Worm (Caenorhabditis elegans): Measurements from ENCODE around the gene F56D5.9.

- TF ChIP-seq ceh-9 (tag; optimal IDR thresholded peaks at IDR 0.05) (no peak), nhr-23 (tag; optimal IDR thresholded peaks at IDR 0.05) (no peak), fos-1 (tag; optimal IDR thresholded peaks at IDR 0.05) (no peak), nhr-11 (tag; optimal IDR thresholded peaks at IDR 0.05) (no peak), sea-2 (GFP tag; optimal IDR thresholded peaks at IDR 0.05) (no peak), nhr-77 (tag; optimal IDR thresholded peaks at IDR 0.05) (no peak), unc-62 (GFP tag; optimal IDR thresholded peaks at IDR 0.05) (no peak), tbx-2 (tag; optimal IDR thresholded peaks at IDR 0.05) (no peak), pha-4 (tag; optimal IDR thresholded peaks at IDR 0.05) (no peak), elt-3 (tag; optimal IDR thresholded peaks at IDR 0.05) (no peak)
Observed at ce11 chrIV:9422408-9422807, at the start of gene F56D5.9.

All from whole organism, L3 larva.